Worm (Caenorhabditis elegans): ENCODE results near the gene nhr-235.

- TF ChIP-seq ama-1 (optimal IDR thresholded peaks at IDR 0.05) = no peak
- no peak for TF ChIP-seq sea-1 (GFP tag; conservative IDR thresholded peaks at IDR 0.05)
- TF ChIP-seq ceh-13 (GFP tag; optimal IDR thresholded peaks at IDR 0.05) = no peak
These were observed 37.2 kb downstream of the nhr-235 start, which contains the start of gene Y38E10A.22 for ce11 chrII:12677710-12677974.

All from whole organism, early embryonic.